Worm (Caenorhabditis elegans) whole organism, mixed stage, embryonic: Measurements from ENCODE around the gene F35H8.2.

Source experiments
- M03D4.4 ChIP-seq: sonication (generic microtip); optimal IDR thresholded peaks from 2 replicates; lab custom pipeline; 2017; ENCODE audit warnings: mild to moderate bottlenecking, missing genetic modification characterization, missing compliant biosample characterization
- blmp-1 ChIP-seq: fragments of 150-350 bp; optimal IDR thresholded peaks from 2 replicates; lab custom pipeline; 2014; ENCODE audit warnings: missing biosample characterization, missing genetic modification characterization
- ces-1 ChIP-seq: fragments of 150-350 bp; optimal IDR thresholded peaks from 2 replicates; lab custom pipeline; 2014; ENCODE audit warnings: missing biosample characterization, missing genetic modification reagents, missing genetic modification characterization
- drap-1 ChIP-seq: fragments of 200-800 bp; sonication (Bioruptor generic); optimal IDR thresholded peaks from 3 replicates; lab custom pipeline; 2018; ENCODE audit warnings: mild to moderate bottlenecking, missing genetic modification characterization, missing compliant biosample characterization
- elt-3 ChIP-seq: fragments of 150-350 bp; optimal IDR thresholded peaks from 2 replicates; lab custom pipeline; 2014; ENCODE audit warnings: missing biosample characterization, missing genetic modification characterization
- nhr-12 ChIP-seq: fragments of 150-350 bp; optimal IDR thresholded peaks from 2 replicates; lab custom pipeline; 2014; ENCODE audit warnings: missing biosample characterization, missing genetic modification characterization
- nhr-237 ChIP-seq: fragments of 150-350 bp; optimal IDR thresholded peaks from 2 replicates; lab custom pipeline; 2014; ENCODE audit warnings: missing biosample characterization, missing genetic modification characterization
- nhr-76 ChIP-seq: sonication (generic microtip); optimal IDR thresholded peaks from 2 replicates; lab custom pipeline; 2017; ENCODE audit warnings: missing biosample characterization, missing genetic modification characterization
- sem-2 ChIP-seq: fragments of 200-800 bp; sonication (Bioruptor generic); optimal IDR thresholded peaks from 2 replicates; lab custom pipeline; 2018; ENCODE audit warnings: mild to moderate bottlenecking, missing genetic modification characterization, missing compliant biosample characterization
- snpc-4 ChIP-seq: fragments of 150-350 bp; optimal IDR thresholded peaks from 2 replicates; lab custom pipeline; 2014; ENCODE audit warnings: missing biosample characterization, missing genetic modification characterization
- sptf-1 ChIP-seq: sonication (generic microtip); optimal IDR thresholded peaks from 2 replicates; lab custom pipeline; 2017; ENCODE audit warnings: mild to moderate bottlenecking, missing genetic modification characterization, moderate library complexity, missing compliant biosample characterization
- ztf-11 ChIP-seq: fragments of 150-350 bp; optimal IDR thresholded peaks from 2 replicates; lab custom pipeline; 2014; ENCODE audit warnings: missing biosample characterization, missing genetic modification characterization

DNA sequence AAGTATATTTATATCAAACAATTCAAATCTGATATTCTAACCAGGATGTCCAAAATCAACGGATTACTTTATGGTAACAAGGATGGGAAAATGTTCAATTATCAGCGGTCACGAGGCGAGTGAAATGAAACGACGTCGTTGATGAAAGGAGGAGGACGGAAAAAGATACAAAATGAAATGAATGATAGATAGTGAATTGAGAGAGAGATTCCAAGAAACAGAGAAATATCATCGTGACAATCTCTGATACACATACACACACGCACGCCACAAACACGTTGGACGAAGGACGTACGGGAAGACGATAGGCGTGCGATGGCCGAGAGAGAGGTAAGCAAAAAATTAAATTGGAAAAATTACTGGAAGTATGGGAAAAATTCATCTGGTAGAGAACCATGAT lies 45.8 kb downstream of the F35H8.2 start:
- no peak for TF ChIP-seq nhr-12 (tag; lab: Kevin White, UChicago)
- TF ChIP-seq nhr-237: no peak
- no peak for TF ChIP-seq ces-1 (GFP tag; lab: Kevin White, UChicago)
- no peak for TF ChIP-seq M03D4.4 (tag; lab: Kevin White, UChicago)
- TF ChIP-seq nhr-76: no peak
- TF ChIP-seq blmp-1 (tag; lab: Kevin White, UChicago): no peak
- TF ChIP-seq snpc-4: no peak
- TF ChIP-seq ztf-11 (tag; lab: Kevin White, UChicago): no peak
- TF ChIP-seq sem-2 (GFP tag; lab: Kevin White, UChicago): no peak
- no peak for TF ChIP-seq drap-1
- TF ChIP-seq sptf-1 (tag; lab: Kevin White, UChicago): no peak
- TF ChIP-seq elt-3 (tag; lab: Kevin White, UChicago): no peak
